Fruit fly (Drosophila melanogaster) whole organism, embryonic: ENCODE results near the gene Spn88Ea.
A peak's percentile ranks its signal among the peaks of the same experiment; 100 is the strongest.

Experiments
- ATbp ChIP-seq: fragments of 200-800 bp; sonication (Bioruptor generic); optimal IDR thresholded peaks from 2 replicates; lab custom pipeline; 2017; ENCODE audit warnings: missing biosample characterization, mild to moderate bottlenecking, missing genetic modification characterization, missing genetic modification reagents
- Atf-2 ChIP-seq: fragments of 200-800 bp; sonication (Bioruptor generic); optimal IDR thresholded peaks from 2 replicates; lab custom pipeline; 2016; ENCODE audit warnings: missing biosample characterization, missing genetic modification characterization
- B-H2 ChIP-seq: fragments of 200-800 bp; sonication (Bioruptor generic); optimal IDR thresholded peaks from 2 replicates; lab custom pipeline; 2018; ENCODE audit warnings: missing biosample characterization, mild to moderate bottlenecking, missing genetic modification characterization
- Bgb ChIP-seq: fragments of 200-800 bp; sonication (Bioruptor generic); IDR thresholded peaks from 2 replicates; pipeline ENCODE4 v1.3.6; 2022; ENCODE audit warnings: missing biosample characterization, missing genetic modification characterization; ENCODE audit not compliant: partially characterized antibody
- CG10267 ChIP-seq: fragments of 200-800 bp; sonication (Bioruptor generic); optimal IDR thresholded peaks from 2 replicates; lab custom pipeline; 2018; ENCODE audit warnings: missing biosample characterization, mild to moderate bottlenecking, missing genetic modification characterization, moderate library complexity
- CG11723 ChIP-seq: fragments of 200-800 bp; sonication (Bioruptor generic); optimal IDR thresholded peaks from 2 replicates; lab custom pipeline; 2017; ENCODE audit warnings: missing biosample characterization, mild to moderate bottlenecking, missing genetic modification characterization
- CG12219 ChIP-seq: fragments of 200-800 bp; sonication (Bioruptor generic); optimal IDR thresholded peaks from 3 replicates; lab custom pipeline; 2018; ENCODE audit warnings: missing biosample characterization, mild to moderate bottlenecking, missing genetic modification characterization
- CG12744 ChIP-seq: fragments of 200-800 bp; sonication (Bioruptor generic); optimal IDR thresholded peaks from 2 replicates; lab custom pipeline; 2016; ENCODE audit warnings: missing biosample characterization, missing genetic modification characterization
- CG14050 ChIP-seq: fragments of 200-800 bp; sonication (Bioruptor generic); IDR thresholded peaks from 3 replicates; pipeline ENCODE4 v1.3.6; 2022; ENCODE audit warnings: missing biosample characterization, missing genetic modification characterization
- CG16815 ChIP-seq: fragments of 200-800 bp; sonication (Bioruptor generic); optimal IDR thresholded peaks from 3 replicates; lab custom pipeline; 2017; ENCODE audit warnings: missing biosample characterization, mild to moderate bottlenecking, missing genetic modification characterization
- CG17186 ChIP-seq: fragments of 200-800 bp; sonication (Bioruptor generic); optimal IDR thresholded peaks from 3 replicates; lab custom pipeline; 2017; ENCODE audit warnings: missing biosample characterization, missing genetic modification reagents, missing genetic modification characterization
- CG2889 ChIP-seq: fragments of 200-800 bp; sonication (Bioruptor generic); IDR thresholded peaks from 3 replicates; pipeline ENCODE4 v1.3.6; 2022; ENCODE audit warnings: missing biosample characterization, missing genetic modification characterization
- CG30403 ChIP-seq: fragments of 200-800 bp; sonication (Bioruptor generic); optimal IDR thresholded peaks from 3 replicates; lab custom pipeline; 2016; ENCODE audit warnings: missing biosample characterization, missing genetic modification characterization
- CG3065 ChIP-seq: fragments of 200-800 bp; sonication (Bioruptor generic); optimal IDR thresholded peaks from 2 replicates; lab custom pipeline; 2016; ENCODE audit warnings: missing biosample characterization, missing genetic modification characterization
- CG3163 ChIP-seq: fragments of 200-800 bp; sonication (Bioruptor generic); optimal IDR thresholded peaks from 3 replicates; lab custom pipeline; 2016; ENCODE audit warnings: missing biosample characterization, missing genetic modification characterization
- CG3281 ChIP-seq: fragments of 200-800 bp; sonication (Bioruptor generic); optimal IDR thresholded peaks from 3 replicates; lab custom pipeline; 2017; ENCODE audit warnings: missing biosample characterization, mild to moderate bottlenecking, missing genetic modification characterization
- CG4707 ChIP-seq: fragments of 200-800 bp; sonication (Bioruptor generic); optimal IDR thresholded peaks from 2 replicates; lab custom pipeline; 2018; ENCODE audit warnings: missing biosample characterization, mild to moderate bottlenecking, missing genetic modification characterization, moderate library complexity
- CG4854 ChIP-seq: fragments of 200-800 bp; sonication (Bioruptor generic); optimal IDR thresholded peaks from 2 replicates; lab custom pipeline; 2016; ENCODE audit warnings: missing biosample characterization, missing genetic modification characterization, inconsistent platforms
- CG6254 ChIP-seq: fragments of 200-800 bp; sonication (Bioruptor generic); optimal IDR thresholded peaks from 3 replicates; lab custom pipeline; 2017; ENCODE audit warnings: mild to moderate bottlenecking, missing biosample characterization, missing genetic modification reagents, missing genetic modification characterization
- CG6689 ChIP-seq: fragments of 200-800 bp; sonication (Bioruptor generic); IDR thresholded peaks from 2 replicates; pipeline ENCODE4 v1.3.6; 2022; ENCODE audit warnings: missing biosample characterization, missing genetic modification characterization
- CG7357 ChIP-seq: fragments of 200-800 bp; sonication (Bioruptor generic); IDR thresholded peaks from 3 replicates; pipeline ENCODE4 v1.3.6; 2022; ENCODE audit warnings: missing biosample characterization, missing genetic modification characterization
- Chrac-16 ChIP-seq: fragments of 200-800 bp; sonication (Bioruptor generic); optimal IDR thresholded peaks from 3 replicates; lab custom pipeline; 2016; ENCODE audit warnings: missing biosample characterization, missing genetic modification characterization
- CkIIα-i1 ChIP-seq: fragments of 200-800 bp; sonication (Bioruptor generic); IDR thresholded peaks from 2 replicates; pipeline ENCODE4 v1.3.6; 2022; ENCODE audit warnings: missing biosample characterization, missing genetic modification characterization
- Fer2 ChIP-seq: fragments of 200-800 bp; sonication (Bioruptor generic); optimal IDR thresholded peaks from 2 replicates; lab custom pipeline; 2018; ENCODE audit warnings: missing biosample characterization, mild to moderate bottlenecking, missing genetic modification characterization, moderate library complexity
- HmgZ ChIP-seq: fragments of 200-800 bp; sonication (Bioruptor generic); optimal IDR thresholded peaks from 2 replicates; lab custom pipeline; 2018; ENCODE audit warnings: missing biosample characterization, mild to moderate bottlenecking, missing genetic modification characterization
- Hmx ChIP-seq: fragments of 200-800 bp; sonication (Bioruptor generic); optimal IDR thresholded peaks from 2 replicates; lab custom pipeline; 2016; ENCODE audit warnings: missing biosample characterization, missing genetic modification characterization
- Meics ChIP-seq: fragments of 200-800 bp; sonication (Bioruptor generic); optimal IDR thresholded peaks from 2 replicates; lab custom pipeline; 2017; ENCODE audit warnings: missing biosample characterization, mild to moderate bottlenecking, missing genetic modification characterization
- Mes4 ChIP-seq: fragments of 200-800 bp; sonication (Bioruptor generic); optimal IDR thresholded peaks from 2 replicates; lab custom pipeline; 2016; ENCODE audit warnings: missing biosample characterization, missing genetic modification characterization
- Poxn ChIP-seq: fragments of 200-800 bp; sonication (Bioruptor generic); IDR thresholded peaks from 2 replicates; pipeline ENCODE4 v1.3.6; 2022; ENCODE audit warnings: missing biosample characterization, missing genetic modification characterization
- Ravus ChIP-seq: fragments of 200-800 bp; sonication (Bioruptor generic); IDR thresholded peaks from 2 replicates; pipeline ENCODE4 v1.3.6; 2022; ENCODE audit warnings: missing biosample characterization, missing genetic modification characterization
- Sin3A ChIP-seq: fragments of >200 bp; optimal IDR thresholded peaks from 2 replicates; lab custom pipeline; 2018
- Ssrp ChIP-seq: fragments of 200-800 bp; sonication (Bioruptor generic); optimal IDR thresholded peaks from 2 replicates; lab custom pipeline; 2018; ENCODE audit warnings: missing biosample characterization, mild to moderate bottlenecking, missing genetic modification characterization, moderate library complexity
- aop ChIP-seq: fragments of 200-800 bp; sonication (Bioruptor generic); IDR thresholded peaks from 2 replicates; pipeline ENCODE4 v1.3.6; 2022; ENCODE audit warnings: missing biosample characterization, missing genetic modification characterization
- ci ChIP-seq: fragments of 200-800 bp; sonication (Bioruptor generic); IDR thresholded peaks from 3 replicates; pipeline ENCODE4 v1.3.6; 2022; ENCODE audit warnings: missing biosample characterization, missing genetic modification characterization
- dm ChIP-seq: fragments of 200-800 bp; sonication (Bioruptor generic); optimal IDR thresholded peaks from 3 replicates; lab custom pipeline; 2016; ENCODE audit warnings: missing biosample characterization, missing genetic modification characterization
- dysf ChIP-seq: fragments of 200-800 bp; sonication (Bioruptor generic); IDR thresholded peaks from 3 replicates; pipeline ENCODE4 v1.3.6; 2022; ENCODE audit warnings: missing biosample characterization, missing genetic modification characterization
- eve ChIP-seq, 2 experiments: fragments of >200 bp; optimal IDR thresholded peaks; 2 replicates each; lab custom pipeline; 2017; ENCODE audit warnings: missing biosample characterization in 2 of 2, missing genetic modification characterization in 2 of 2
- gce ChIP-seq: fragments of 200-800 bp; sonication (Bioruptor generic); IDR thresholded peaks from 3 replicates; pipeline ENCODE4 v1.3.6; 2022; ENCODE audit warnings: missing biosample characterization, missing genetic modification characterization
- gt ChIP-seq: fragments of 200-800 bp; sonication (Bioruptor generic); IDR thresholded peaks from 2 replicates; pipeline ENCODE4 v1.3.6; 2022; ENCODE audit warnings: missing biosample characterization, missing genetic modification characterization
- insv ChIP-seq, 2 experiments: fragments of 200-800 bp; sonication (Bioruptor generic); optimal IDR thresholded peaks; 3 replicates each; lab custom pipeline; 2016 to 2018; ENCODE audit warnings: missing biosample characterization in 2 of 2, missing genetic modification characterization in 2 of 2
- kay ChIP-seq: fragments of 200-800 bp; sonication (Bioruptor generic); optimal IDR thresholded peaks from 2 replicates; lab custom pipeline; 2016; ENCODE audit warnings: missing biosample characterization, missing genetic modification characterization
- lilli ChIP-seq: fragments of 200-800 bp; sonication (Bioruptor generic); optimal IDR thresholded peaks from 3 replicates; lab custom pipeline; 2016; ENCODE audit warnings: missing biosample characterization, missing genetic modification characterization
- mam ChIP-seq: fragments of 200-800 bp; sonication (Bioruptor generic); optimal IDR thresholded peaks from 3 replicates; lab custom pipeline; 2016; ENCODE audit warnings: missing biosample characterization, missing genetic modification characterization
- otp ChIP-seq: fragments of 200-800 bp; sonication (Bioruptor generic); IDR thresholded peaks from 3 replicates; pipeline ENCODE4, ENCODE4 v1.3.6; 2022; ENCODE audit warnings: missing biosample characterization, missing genetic modification characterization
- peb ChIP-seq: fragments of 200-800 bp; sonication (Bioruptor generic); IDR thresholded peaks from 2 replicates; pipeline ENCODE4 v1.3.6; 2022; ENCODE audit warnings: missing biosample characterization, missing genetic modification characterization
- pho ChIP-seq: fragments of 200-800 bp; sonication (Bioruptor generic); optimal IDR thresholded peaks from 2 replicates; lab custom pipeline; 2016; ENCODE audit warnings: missing biosample characterization, missing genetic modification characterization
- prd ChIP-seq, 3 experiments: fragments of >200 bp in 2 of 3; fragments of 200-800 bp in 1 of 3; sonication (Bioruptor generic) in 1 of 3; optimal IDR thresholded peaks in 2 of 3; IDR thresholded peaks in 1 of 3; 2 replicates in 2 of 3; 3 replicates in 1 of 3; pipeline versions ENCODE4 v1.3.6 to Lab custom; 2017 to 2022; ENCODE audit warnings: missing biosample characterization in 1 of 3, missing genetic modification characterization in 1 of 3
- sd ChIP-seq: fragments of 200-800 bp; sonication (Bioruptor generic); optimal IDR thresholded peaks from 3 replicates; lab custom pipeline; 2018; ENCODE audit warnings: missing biosample characterization, mild to moderate bottlenecking, missing genetic modification characterization, moderate library complexity
- tio ChIP-seq: fragments of 200-800 bp; sonication (Bioruptor generic); optimal IDR thresholded peaks from 2 replicates; lab custom pipeline; 2017; ENCODE audit warnings: missing biosample characterization, missing genetic modification characterization, inconsistent platforms
- ttk ChIP-seq: fragments of 200-800 bp; sonication (Bioruptor generic); IDR thresholded peaks from 2 replicates; pipeline ENCODE4 v2.1.2; 2022; ENCODE audit warnings: missing biosample characterization, missing genetic modification characterization
- twi ChIP-seq: fragments of 200-800 bp; optimal IDR thresholded peaks from 2 replicates; lab custom pipeline; 2019; ENCODE audit warnings: missing biosample characterization, mild to moderate bottlenecking, missing genetic modification characterization, moderate library complexity
- wdn ChIP-seq: fragments of 200-800 bp; sonication (Bioruptor generic); IDR thresholded peaks from 2 replicates; pipeline ENCODE4 v1.3.6; 2022; ENCODE audit warnings: missing biosample characterization, missing genetic modification characterization

The Spn88Ea gene

dm6 chr3R:15250454-15250853 is 44.2 kb upstream of the Spn88Ea start (continued):
- TF ChIP-seq ttk (peak; percentile 68), pho (GFP tag; lab: Kevin White, UChicago) (peak; percentile 46), CG30403 (GFP tag; lab: Kevin White, UChicago) (no peak), eve (GFP tag; optimal IDR thresholded peaks at IDR 0.05; lab: Kevin White, UChicago) (no peak), Poxn (GFP tag; lab: Robert Waterston, UW) (peak; percentile 43; the same call in 1 of the 2 replicates), CG12219 (GFP tag; lab: Kevin White, UChicago) (peak; percentile 23), dm (GFP tag; lab: Kevin White, UChicago) (no peak), CG4854 (GFP tag; lab: Kevin White, UChicago) (no peak), prd (optimal IDR thresholded peaks at IDR 0.05; lab: Kevin White, UChicago) (no peak), prd (GFP tag; IDR thresholded peaks at IDR 0.05; lab: Robert Waterston, UW) (peak; percentile 76; the same call in 2 of the 3 replicates), lilli (peak; percentile 65), CG6254 (no peak), B-H2 (GFP tag; lab: Kevin White, UChicago) (no peak), aop (GFP tag; lab: Robert Waterston, UW) (no peak), tio (GFP tag; lab: Kevin White, UChicago) (no peak), Atf-2 (no peak), CG6689 (GFP tag; lab: Robert Waterston, UW) (peak; percentile 64), CG2889 (GFP tag; lab: Robert Waterston, UW) (0 out of 3 replicates have a peak, but pooled peaks have one; percentile 66), Ssrp (peak; percentile 5), ATbp (GFP tag; lab: Kevin White, UChicago) (no peak), sd (no peak), CG4707 (GFP tag; lab: Kevin White, UChicago) (peak; percentile 4), Hmx (GFP tag; lab: Kevin White, UChicago) (no peak), Meics (no peak), Fer2 (peak; percentile 29), CG14050 (GFP tag; lab: Robert Waterston, UW) (peak; percentile 75), CG3281 (GFP tag; lab: Kevin White, UChicago) (no peak), CG16815 (GFP tag; lab: Kevin White, UChicago) (peak; percentile 28), gt (0 out of 2 replicates have a peak, but pooled peaks have one; percentile 14), CG17186 (no peak), Sin3A (lab: Kevin White, UChicago) (no peak), CG3065 (GFP tag; lab: Kevin White, UChicago) (no peak), CG7357 (GFP tag; lab: Robert Waterston, UW) (peak; percentile 48; the same call in 1 of the 3 replicates), peb (no peak; the same call in 1 of the 2 replicates), CG10267 (peak; percentile 39), Chrac-16 (GFP tag; lab: Kevin White, UChicago) (peak; percentile 35), insv (GFP tag; optimal IDR thresholded peaks at IDR 0.05; lab: Kevin White, UChicago) (no peak), gce (GFP tag; lab: Robert Waterston, UW) (0 out of 3 replicates have a peak, but pooled peaks have one; percentile 38), CG3163 (GFP tag; lab: Kevin White, UChicago) (no peak), twi (no peak), otp (GFP tag; lab: Robert Waterston, UW) (no peak), mam (peak; percentile 0), Mes4 (GFP tag; lab: Kevin White, UChicago) (no peak), wdn (GFP tag; lab: Robert Waterston, UW) (peak; percentile 64; the same call in 1 of the 2 replicates), CkIIα-i1 (GFP tag; lab: Robert Waterston, UW) (no peak), Bgb (GFP tag; lab: Robert Waterston, UW) (no peak), HmgZ (tag; lab: Kevin White, UChicago) (peak; percentile 67), Ravus (GFP tag; lab: Robert Waterston, UW) (peak; percentile 20), CG12744 (GFP tag; lab: Kevin White, UChicago) (no peak), ci (GFP tag; lab: Robert Waterston, UW) (peak; percentile 75; the same call in 2 of the 3 replicates), dysf (GFP tag; lab: Robert Waterston, UW) (peak; percentile 82), CG11723 (GFP tag; lab: Kevin White, UChicago) (no peak), kay (GFP tag; lab: Kevin White, UChicago) (peak; percentile 32)
